Worm (Caenorhabditis elegans) whole organism, L2 larva: ENCODE measurements around the gene ZC196.2.

Experiments used
- C34F6.9 ChIP-seq: fragments of 150-350 bp; optimal IDR thresholded peaks from 2 replicates; lab custom pipeline; 2014; ENCODE audit warnings: missing biosample characterization, missing genetic modification characterization
- F13H6.1 ChIP-seq: sonication (generic microtip); optimal IDR thresholded peaks from 2 replicates; lab custom pipeline; 2016; ENCODE audit warnings: missing genetic modification characterization, missing compliant biosample characterization
- R02D3.7 ChIP-seq: fragments of 150-350 bp; optimal IDR thresholded peaks from 2 replicates; lab custom pipeline; 2014; ENCODE audit warnings: missing biosample characterization, missing genetic modification characterization
- Y55F3AM.14 ChIP-seq: fragments of 200-800 bp; sonication (Bioruptor generic); optimal IDR thresholded peaks from 2 replicates; lab custom pipeline; 2018; ENCODE audit warnings: mild to moderate bottlenecking, missing genetic modification characterization, missing compliant biosample characterization
- ZK546.5 ChIP-seq: sonication (generic microtip); optimal IDR thresholded peaks from 2 replicates; lab custom pipeline; 2017; ENCODE audit warnings: missing biosample characterization, missing genetic modification characterization
- ama-1 ChIP-seq: fragments of 150-350 bp; optimal IDR thresholded peaks from 2 replicates; lab custom pipeline; 2018; ENCODE audit warnings: inconsistent platforms
- ceh-16 ChIP-seq: fragments of 150-350 bp; optimal IDR thresholded peaks from 2 replicates; lab custom pipeline; 2014; ENCODE audit warnings: missing biosample characterization, missing genetic modification characterization
- ceh-82 ChIP-seq: fragments of 150-350 bp; optimal IDR thresholded peaks from 2 replicates; lab custom pipeline; 2014; ENCODE audit warnings: missing biosample characterization, missing genetic modification characterization
- crh-2 ChIP-seq: sonication (generic microtip); optimal IDR thresholded peaks from 2 replicates; lab custom pipeline; 2017; ENCODE audit warnings: missing biosample characterization, missing genetic modification characterization
- egl-27 ChIP-seq: sonication (generic microtip); optimal IDR thresholded peaks from 3 replicates; lab custom pipeline; 2017; ENCODE audit warnings: missing biosample characterization, missing genetic modification reagents, missing genetic modification characterization
- elt-1 ChIP-seq: fragments of 150-350 bp; optimal IDR thresholded peaks from 2 replicates; lab custom pipeline; 2014; ENCODE audit warnings: missing biosample characterization, missing genetic modification characterization
- elt-3 ChIP-seq: sonication (generic microtip); optimal IDR thresholded peaks from 2 replicates; lab custom pipeline; 2017; ENCODE audit warnings: missing biosample characterization, missing genetic modification characterization
- fos-1 ChIP-seq: fragments of 150-350 bp; optimal IDR thresholded peaks from 2 replicates; lab custom pipeline; 2014; ENCODE audit warnings: missing biosample characterization, missing genetic modification characterization
- gmeb-1 ChIP-seq: fragments of 150-350 bp; optimal IDR thresholded peaks from 2 replicates; lab custom pipeline; 2014; ENCODE audit warnings: missing biosample characterization, missing genetic modification characterization
- lin-11 ChIP-seq: fragments of 150-350 bp; sonication (generic microtip); optimal IDR thresholded peaks from 2 replicates; lab custom pipeline; 2014; ENCODE audit warnings: missing biosample characterization, missing genetic modification characterization, inconsistent platforms, mixed read lengths
- lin-39 ChIP-seq: fragments of 150-350 bp; optimal IDR thresholded peaks from 2 replicates; lab custom pipeline; 2014; ENCODE audit warnings: missing biosample characterization, missing genetic modification reagents, missing genetic modification characterization
- nhr-21 ChIP-seq: fragments of 150-350 bp; optimal IDR thresholded peaks from 2 replicates; lab custom pipeline; 2014; ENCODE audit warnings: missing biosample characterization, missing genetic modification characterization
- nhr-237 ChIP-seq: fragments of 150-350 bp; optimal IDR thresholded peaks from 2 replicates; lab custom pipeline; 2014; ENCODE audit warnings: missing biosample characterization, missing genetic modification characterization
- nhr-25 ChIP-seq: fragments of 150-350 bp; sonication (generic microtip); optimal IDR thresholded peaks from 3 replicates; lab custom pipeline; 2014; ENCODE audit warnings: missing biosample characterization, missing genetic modification characterization
- nhr-6 ChIP-seq: fragments of 150-350 bp; optimal IDR thresholded peaks from 2 replicates; lab custom pipeline; 2014; ENCODE audit warnings: missing biosample characterization, missing genetic modification characterization
- nhr-77 ChIP-seq: fragments of 150-350 bp; optimal IDR thresholded peaks from 2 replicates; lab custom pipeline; 2014; ENCODE audit warnings: missing biosample characterization, missing genetic modification characterization
- peb-1 ChIP-seq: fragments of 150-350 bp; optimal IDR thresholded peaks from 2 replicates; lab custom pipeline; 2014; ENCODE audit warnings: missing biosample characterization, missing genetic modification characterization
- skn-1 ChIP-seq: sonication (generic microtip); optimal IDR thresholded peaks from 2 replicates; lab custom pipeline; 2017; ENCODE audit warnings: missing biosample characterization, missing genetic modification characterization
- sma-3 ChIP-seq: sonication (generic microtip); optimal IDR thresholded peaks from 2 replicates; lab custom pipeline; 2016; ENCODE audit warnings: missing genetic modification reagents, missing genetic modification characterization, missing compliant biosample characterization
- sma-9 ChIP-seq, 2 experiments: fragments of 150-350 bp in 1 of 2; sonication (generic microtip) in 1 of 2; optimal IDR thresholded peaks; 2 replicates each; lab custom pipeline; 2014 to 2016; ENCODE audit warnings: missing genetic modification characterization in 2 of 2, mild to moderate bottlenecking in 1 of 2, missing biosample characterization in 1 of 2, missing compliant biosample characterization in 1 of 2, missing genetic modification reagents in 1 of 2, moderate library complexity in 1 of 2
- snpc-4 ChIP-seq: fragments of 150-350 bp; optimal IDR thresholded peaks from 2 replicates; lab custom pipeline; 2014; ENCODE audit warnings: missing biosample characterization, missing genetic modification characterization
- unc-39 ChIP-seq: fragments of 150-350 bp; optimal IDR thresholded peaks from 2 replicates; lab custom pipeline; 2014; ENCODE audit warnings: missing biosample characterization, missing genetic modification characterization
- unc-55 ChIP-seq: fragments of 150-350 bp; sonication (generic microtip); optimal IDR thresholded peaks from 3 replicates; lab custom pipeline; 2014; ENCODE audit warnings: missing biosample characterization, missing genetic modification reagents, missing genetic modification characterization
- zag-1 ChIP-seq: fragments of 150-350 bp; optimal IDR thresholded peaks from 2 replicates; lab custom pipeline; 2014; ENCODE audit warnings: missing biosample characterization, missing genetic modification characterization
- ztf-11 ChIP-seq: sonication (generic microtip); optimal IDR thresholded peaks from 2 replicates; lab custom pipeline; 2017; ENCODE audit warnings: missing biosample characterization, missing genetic modification characterization
- ztf-4 ChIP-seq: fragments of 150-350 bp; optimal IDR thresholded peaks from 2 replicates; lab custom pipeline; 2014; ENCODE audit warnings: missing biosample characterization, missing genetic modification characterization

ZC196.2 gene

ce11 chrV:8762861-8763260 lies 23.6 kb downstream of the ZC196.2 start, which contains the start of gene B0507.8:
Gene B0507.8, minus strand, starts transcription at chrV:8762961.
- no peak for TF ChIP-seq Y55F3AM.14
- TF ChIP-seq skn-1 (tag; lab: Kevin White, UChicago) = no peak
- TF ChIP-seq snpc-4 (tag; lab: Kevin White, UChicago) = no peak
- TF ChIP-seq nhr-6 (tag; lab: Kevin White, UChicago) = no peak
- no peak for TF ChIP-seq unc-39
- TF ChIP-seq zag-1 (tag; lab: Kevin White, UChicago) = no peak
- no peak for TF ChIP-seq C34F6.9 (tag; lab: Kevin White, UChicago)
- TF ChIP-seq unc-55 = no peak

- TF ChIP-seq ceh-16 = no peak
- TF ChIP-seq, all 48 proteins: peak for 0
Observed at ce11 chrV:8765938-8766337, 26.7 kb downstream of the ZC196.2 start, which contains the start of gene B0507.9. Gene B0507.9, minus strand, starts transcription at chrV:8766038.

ce11 chrV:8767041-8767440 lies 27.8 kb downstream of the ZC196.2 start:
- TF ChIP-seq gmeb-1 (tag; lab: Kevin White, UChicago) (no peak), unc-55 (peak; percentile 44), ztf-11 (no peak), nhr-25 (no peak), sma-9 (GFP tag; optimal IDR thresholded peaks at IDR 0.05; lab: Kevin White, UChicago) (no peak), sma-9 (tag; optimal IDR thresholded peaks at IDR 0.05; lab: Kevin White, UChicago) (no peak)

- TF ChIP-seq C34F6.9 (tag; lab: Kevin White, UChicago) (no peak), fos-1 (tag; lab: Kevin White, UChicago) (peak; percentile 63), crh-2 (tag; lab: Kevin White, UChicago) (peak; percentile 32), sma-9 (GFP tag; optimal IDR thresholded peaks at IDR 0.05; lab: Kevin White, UChicago) (peak; percentile 34), sma-9 (tag; optimal IDR thresholded peaks at IDR 0.05; lab: Kevin White, UChicago) (no peak), ama-1 (no peak)
Observed at ce11 chrV:8767493-8767892, 28.3 kb downstream of the ZC196.2 start.

ce11 chrV:8768481-8768959 lies 29.3 kb downstream of the ZC196.2 start, which contains the start of gene B0507.3:
Gene B0507.3, plus strand, starts transcription at chrV:8768909.
- no peak for TF ChIP-seq lin-11 (tag; lab: Kevin White, UChicago)
- no peak for TF ChIP-seq lin-39 (tag; lab: Kevin White, UChicago)
- TF ChIP-seq egl-27 (tag; lab: Kevin White, UChicago) = peak; percentile 48
- TF ChIP-seq skn-1 (tag; lab: Kevin White, UChicago) = peak; percentile 50
- no peak for TF ChIP-seq peb-1 (tag; lab: Kevin White, UChicago)
- TF ChIP-seq unc-55 = no peak
- TF ChIP-seq F13H6.1 (tag; lab: Kevin White, UChicago) = peak; percentile 65
- no peak for TF ChIP-seq nhr-21 (tag; lab: Kevin White, UChicago)
- no peak for TF ChIP-seq elt-3 (tag; lab: Kevin White, UChicago)
- TF ChIP-seq R02D3.7 (tag; lab: Kevin White, UChicago) = no peak
- peak; percentile 98 for TF ChIP-seq fos-1 (tag; lab: Kevin White, UChicago)
- peak; percentile 66 for TF ChIP-seq crh-2 (tag; lab: Kevin White, UChicago)
- no peak for TF ChIP-seq nhr-77 (tag; lab: Kevin White, UChicago)
- no peak for TF ChIP-seq ceh-16
- TF ChIP-seq elt-1 (tag; lab: Kevin White, UChicago) = no peak
- no peak for TF ChIP-seq ceh-82 (tag; lab: Kevin White, UChicago)
- TF ChIP-seq nhr-237 (tag; lab: Kevin White, UChicago) = no peak
- TF ChIP-seq sma-9 (GFP tag; optimal IDR thresholded peaks at IDR 0.05; lab: Kevin White, UChicago) = peak; percentile 91
- no peak for TF ChIP-seq sma-9 (tag; optimal IDR thresholded peaks at IDR 0.05; lab: Kevin White, UChicago)
- TF ChIP-seq ztf-4 = no peak
- TF ChIP-seq C34F6.9 (tag; lab: Kevin White, UChicago) = no peak
- peak; percentile 20 for TF ChIP-seq gmeb-1 (tag; lab: Kevin White, UChicago)
- TF ChIP-seq sma-3 (GFP tag; lab: Kevin White, UChicago) = peak; percentile 43
- TF ChIP-seq ZK546.5 (tag; lab: Kevin White, UChicago) = no peak

- TF ChIP-seq F13H6.1 (tag; lab: Kevin White, UChicago) (peak; percentile 22), sma-3 (GFP tag; lab: Kevin White, UChicago) (no peak), fos-1 (tag; lab: Kevin White, UChicago) (peak; percentile 93), sma-9 (GFP tag; optimal IDR thresholded peaks at IDR 0.05; lab: Kevin White, UChicago) (peak; percentile 88), sma-9 (tag; optimal IDR thresholded peaks at IDR 0.05; lab: Kevin White, UChicago) (no peak), peb-1 (tag; lab: Kevin White, UChicago) (no peak), gmeb-1 (tag; lab: Kevin White, UChicago) (peak; percentile 40), crh-2 (tag; lab: Kevin White, UChicago) (peak; percentile 91)
Observed at ce11 chrV:8769154-8769553, 29.9 kb downstream of the ZC196.2 start.
